Fruit fly (Drosophila melanogaster): ENCODE results near the gene Ir68a.

The Ir68a gene

dm6 chr3L:11204852-11205251 is 31.2 kb downstream of the Ir68a start (continued):
- TF ChIP-seq CG8924 (tag; optimal IDR thresholded peaks at IDR 0.05), result peak; percentile 4
- no peak for TF ChIP-seq kni (GFP tag; optimal IDR thresholded peaks at IDR 0.05)
- TF ChIP-seq Lhr (GFP tag; optimal IDR thresholded peaks at IDR 0.05), result no peak
- TF ChIP-seq dmrt11E (tag; optimal IDR thresholded peaks at IDR 0.05), result peak; percentile 17
- no peak for TF ChIP-seq CG30431 (GFP tag; optimal IDR thresholded peaks at IDR 0.05)
- peak; percentile 37; the same call in 1 of the 2 replicates for TF ChIP-seq lmd (GFP tag; IDR thresholded peaks at IDR 0.05)
- no peak for TF ChIP-seq Atf3 (GFP tag; optimal IDR thresholded peaks at IDR 0.05)
- TF ChIP-seq usp (GFP tag; optimal IDR thresholded peaks at IDR 0.05), result no peak
- peak in 1 of 2 experiments; percentile 30 for TF ChIP-seq bsh (GFP tag; optimal IDR thresholded peaks at IDR 0.05)
- TF ChIP-seq CG5180 (GFP tag; optimal IDR thresholded peaks at IDR 0.05), result no peak
- no peak for TF ChIP-seq Drgx (GFP tag; IDR thresholded peaks at IDR 0.05)
- TF ChIP-seq CG12391 (tag; optimal IDR thresholded peaks at IDR 0.05), result peak; percentile 11
- peak; percentile 20 for TF ChIP-seq CG10147 (GFP tag; optimal IDR thresholded peaks at IDR 0.05)
- TF ChIP-seq HLH3B (GFP tag; IDR thresholded peaks at IDR 0.05), result no peak
- peak; percentile 32; the same call in 1 of the 3 replicates for TF ChIP-seq dysf (GFP tag; IDR thresholded peaks at IDR 0.05)
- TF ChIP-seq Ptx1 (GFP tag; IDR thresholded peaks at IDR 0.05), result no peak
- TF ChIP-seq Atf6 (GFP tag; IDR thresholded peaks at IDR 0.05), result no peak
- peak; percentile 46 for TF ChIP-seq gem (tag; optimal IDR thresholded peaks at IDR 0.05)
- no peak for TF ChIP-seq emc (GFP tag; optimal IDR thresholded peaks at IDR 0.05)
- TF ChIP-seq CG17359 (tag; optimal IDR thresholded peaks at IDR 0.05), result peak; percentile 24
- peak; percentile 49; the same call in 1 of the 2 replicates for TF ChIP-seq Xrp1 (GFP tag; IDR thresholded peaks at IDR 0.05)
- no peak for TF ChIP-seq eyg (GFP tag; optimal IDR thresholded peaks at IDR 0.05)
- TF ChIP-seq CG18599 (GFP tag; optimal IDR thresholded peaks at IDR 0.05), result no peak
- TF ChIP-seq CG2678 (tag; optimal IDR thresholded peaks at IDR 0.05), result peak; percentile 48
- no peak for TF ChIP-seq Med (GFP tag)
- no peak for TF ChIP-seq CG33213 (GFP tag; optimal IDR thresholded peaks at IDR 0.05)
- TF ChIP-seq CG11398 (GFP tag; optimal IDR thresholded peaks at IDR 0.05), result no peak
- no peak for TF ChIP-seq HLH4C (GFP tag; IDR thresholded peaks at IDR 0.05; ENCODE audit: partially characterized antibody)
- peak; percentile 60 for TF ChIP-seq CG9932 (GFP tag; IDR thresholded peaks at IDR 0.05)
- TF ChIP-seq Rfx (GFP tag; IDR thresholded peaks at IDR 0.05), result peak; percentile 68
- TF ChIP-seq btn (GFP tag; optimal IDR thresholded peaks at IDR 0.05), result no peak
- peak; percentile 17; the same call in 1 of the 2 replicates for TF ChIP-seq CG32772 (GFP tag; IDR thresholded peaks at IDR 0.05)
- peak; percentile 28 for TF ChIP-seq unpg (GFP tag; optimal IDR thresholded peaks at IDR 0.05)
- TF ChIP-seq Gsc (GFP tag; IDR thresholded peaks at IDR 0.05), result no peak
- no peak for TF ChIP-seq ERR (GFP tag; optimal IDR thresholded peaks at IDR 0.05)
- TF ChIP-seq CG14710 (tag; optimal IDR thresholded peaks at IDR 0.05), result no peak
- no peak for TF ChIP-seq B-H1 (GFP tag; IDR thresholded peaks at IDR 0.05)
- TF ChIP-seq CG17829 (tag; optimal IDR thresholded peaks at IDR 0.05), result peak; percentile 3
- no peak for TF ChIP-seq prd (optimal IDR thresholded peaks at IDR 0.05)
- TF ChIP-seq prd (GFP tag; IDR thresholded peaks at IDR 0.05), result peak; percentile 51; the same call in 1 of the 3 replicates
- TF ChIP-seq row (GFP tag; IDR thresholded peaks at IDR 0.05), result peak; percentile 45; the same call in 2 of the 3 replicates
- TF ChIP-seq Scr (GFP tag; IDR thresholded peaks at IDR 0.05; ENCODE audit: partially characterized antibody), result no peak
- no peak for TF ChIP-seq CG6175 (GFP tag; IDR thresholded peaks at IDR 0.05)
- no peak for TF ChIP-seq sd (tag; optimal IDR thresholded peaks at IDR 0.05)
- TF ChIP-seq Hr78 (GFP tag; optimal IDR thresholded peaks at IDR 0.05), result no peak
- TF ChIP-seq CG7271 (tag; optimal IDR thresholded peaks at IDR 0.05), result peak; percentile 19
- TF ChIP-seq CG2712 (tag; optimal IDR thresholded peaks at IDR 0.05), result peak; percentile 43
- no peak for TF ChIP-seq disco-r (GFP tag; optimal IDR thresholded peaks at IDR 0.05)
- TF ChIP-seq fu2 (GFP tag; optimal IDR thresholded peaks at IDR 0.05), result no peak
- TF ChIP-seq PHDP (tag; optimal IDR thresholded peaks at IDR 0.05), result peak; percentile 6
- peak; percentile 13 for TF ChIP-seq CG10267 (tag; optimal IDR thresholded peaks at IDR 0.05)

All from whole organism, embryonic.